Fruit fly (Drosophila melanogaster): ENCODE measurements around the gene CG32228.

CG32228 gene

dm6 chr3L:20247513-20248173, 18.0 kb upstream of the CG32228 start, which contains the start of gene rdgC (continued):
- TF ChIP-seq Chrac-16 (GFP tag; optimal IDR thresholded peaks at IDR 0.05) (peak; percentile 90), Hr78 (GFP tag; optimal IDR thresholded peaks at IDR 0.05) (peak in 1 of 2 experiments; percentile 78), fd96Cb (tag; optimal IDR thresholded peaks at IDR 0.05) (peak; percentile 97), br (optimal IDR thresholded peaks at IDR 0.05) (no peak), ftz-f1 (GFP tag; optimal IDR thresholded peaks at IDR 0.05) (peak; percentile 77), fd64A (GFP tag; optimal IDR thresholded peaks at IDR 0.05) (peak; percentile 85), insv (GFP tag; optimal IDR thresholded peaks at IDR 0.05) (peak in 1 of 2 experiments; percentile 15), CG7745 (tag; optimal IDR thresholded peaks at IDR 0.05) (no peak), maf-S (GFP tag; optimal IDR thresholded peaks at IDR 0.05) (peak; percentile 94), CG10431 (GFP tag; optimal IDR thresholded peaks at IDR 0.05) (no peak), prd (optimal IDR thresholded peaks at IDR 0.05) (no peak), prd (GFP tag; IDR thresholded peaks at IDR 0.05) (peak; percentile 97), emc (GFP tag; optimal IDR thresholded peaks at IDR 0.05) (peak; percentile 93), mld (GFP tag; IDR thresholded peaks at IDR 0.05; ENCODE audit: partially characterized antibody) (no peak), kay (GFP tag; optimal IDR thresholded peaks at IDR 0.05) (peak; percentile 91), CG13296 (GFP tag; optimal IDR thresholded peaks at IDR 0.05) (peak; percentile 93), Xrp1 (GFP tag; IDR thresholded peaks at IDR 0.05) (peak; percentile 97), Mad (GFP tag; optimal IDR thresholded peaks at IDR 0.05) (peak; percentile 85), Bdp1 (GFP tag; optimal IDR thresholded peaks at IDR 0.05) (peak; percentile 86), dmrt99B (tag; optimal IDR thresholded peaks at IDR 0.05) (peak; percentile 98), sim (GFP tag; IDR thresholded peaks at IDR 0.05) (peak; percentile 89), CG2129 (GFP tag; IDR thresholded peaks at IDR 0.05; ENCODE audit: partially characterized antibody) (no peak), pb (GFP tag; optimal IDR thresholded peaks at IDR 0.05) (peak; percentile 94), Dfd (GFP tag; optimal IDR thresholded peaks at IDR 0.05) (no peak), tgo (GFP tag; IDR thresholded peaks at IDR 0.05) (peak; percentile 96), CHES-1-like (GFP tag; optimal IDR thresholded peaks at IDR 0.05) (peak; percentile 94), hb (GFP tag; IDR thresholded peaks at IDR 0.05; ENCODE audit: partially characterized antibody) (no peak), CG6813 (GFP tag; optimal IDR thresholded peaks at IDR 0.05) (peak; percentile 94), CG12769 (tag; optimal IDR thresholded peaks at IDR 0.05) (peak; percentile 99), NC2α (GFP tag; optimal IDR thresholded peaks at IDR 0.05) (peak; percentile 87), gsb (GFP tag; IDR thresholded peaks at IDR 0.05) (peak; percentile 93), ind (GFP tag; optimal IDR thresholded peaks at IDR 0.05) (peak; percentile 97), tna (GFP tag; IDR thresholded peaks at IDR 0.05; ENCODE audit: partially characterized antibody) (no peak), ro (GFP tag; IDR thresholded peaks at IDR 0.05) (peak; percentile 82), CG17568 (GFP tag; optimal IDR thresholded peaks at IDR 0.05) (peak; percentile 94), CG4707 (GFP tag; optimal IDR thresholded peaks at IDR 0.05) (peak; percentile 91), CG4282 (GFP tag; optimal IDR thresholded peaks at IDR 0.05) (peak; percentile 82), CG12659 (GFP tag; optimal IDR thresholded peaks at IDR 0.05) (peak; percentile 96), Mrtf (GFP tag; IDR thresholded peaks at IDR 0.05) (peak; percentile 96), ken (GFP tag; IDR thresholded peaks at IDR 0.05) (peak; percentile 94), fd3F (GFP tag; optimal IDR thresholded peaks at IDR 0.05) (peak; percentile 93), CG3726 (GFP tag; IDR thresholded peaks at IDR 0.05) (peak; percentile 93), bab2 (GFP tag; optimal IDR thresholded peaks at IDR 0.05) (peak; percentile 94), unc-4 (GFP tag; IDR thresholded peaks at IDR 0.05; ENCODE audit: partially characterized antibody) (0 out of 2 replicates have a peak, but pooled peaks have one; percentile 28), Sry-β (GFP tag; optimal IDR thresholded peaks at IDR 0.05) (peak; percentile 7), Dbx (GFP tag; IDR thresholded peaks at IDR 0.05) (peak; percentile 98), CG11093 (GFP tag; IDR thresholded peaks at IDR 0.05) (peak; percentile 91), Trl (optimal IDR thresholded peaks at IDR 0.05) (peak; percentile 38 to 65), Trl (GFP tag; optimal IDR thresholded peaks at IDR 0.05) (peak; percentile 95), jumu (GFP tag; optimal IDR thresholded peaks at IDR 0.05) (peak; percentile 95)
